Worm (Caenorhabditis elegans): ENCODE data around the gene C45B11.8.

ce11 chrV:11087119-11087518 lies 46.5 kb downstream of the C45B11.8 start:
- TF ChIP-seq nhr-6 (tag; optimal IDR thresholded peaks at IDR 0.05) (no peak), fkh-10 (GFP tag; optimal IDR thresholded peaks at IDR 0.05) (no peak)
